Worm (Caenorhabditis elegans) whole organism, midembryonic: ENCODE data around the gene sre-30.
"Not testable (repeated sequence)": the region's sequence is repeated elsewhere in the genome, so short reads cannot be mapped to it uniquely, and the experiment has no call there.

Experiments used
- T22C8.4 ChIP-seq: fragments of 200-800 bp; sonication (Bioruptor generic); IDR thresholded peaks from 2 replicates; pipeline ENCODE4 v1.3.6; 2022; ENCODE audit warnings: missing genetic modification characterization, missing compliant biosample characterization
- cog-1 ChIP-seq: sonication (generic microtip); optimal IDR thresholded peaks from 2 replicates; lab custom pipeline; 2016; ENCODE audit warnings: missing genetic modification characterization, missing compliant biosample characterization
- flt-1 ChIP-seq: fragments of 200-800 bp; sonication (Bioruptor generic); IDR thresholded peaks from 2 replicates; pipeline ENCODE4 v1.3.6; 2022; ENCODE audit warnings: missing genetic modification characterization, missing compliant biosample characterization
- klf-2 ChIP-seq: fragments of 200-800 bp; sonication (Bioruptor generic); conservative IDR thresholded peaks from 2 replicates; pipeline ENCODE4 v1.3.6; 2022; ENCODE audit warnings: missing genetic modification reagents, missing genetic modification characterization, missing compliant biosample characterization
- med-1 ChIP-seq: sonication (generic microtip); optimal IDR thresholded peaks from 2 replicates; lab custom pipeline; 2017; ENCODE audit warnings: missing genetic modification characterization, mild to moderate bottlenecking, missing compliant biosample characterization, antibody characterized with exemption, missing genetic modification reagents; ENCODE audit not compliant: insufficient read depth
- ref-1 ChIP-seq: fragments of 200-800 bp; sonication (Bioruptor generic); conservative IDR thresholded peaks from 2 replicates; pipeline ENCODE4 v1.3.6; 2022; ENCODE audit warnings: missing genetic modification reagents, missing genetic modification characterization, missing compliant biosample characterization
- tab-1 ChIP-seq: fragments of 200-800 bp; sonication (Bioruptor generic); IDR thresholded peaks from 2 replicates; pipeline ENCODE4 v1.3.6; 2022; ENCODE audit warnings: missing genetic modification characterization, missing compliant biosample characterization
- ztf-23 ChIP-seq: fragments of 200-800 bp; sonication (Bioruptor generic); IDR thresholded peaks from 2 replicates; pipeline ENCODE4 v1.3.6; 2022; ENCODE audit warnings: missing genetic modification reagents, missing genetic modification characterization, missing compliant biosample characterization
- ztf-29 ChIP-seq: fragments of 200-800 bp; sonication (Bioruptor generic); IDR thresholded peaks from 2 replicates; pipeline ENCODE4 v1.3.6; 2022; ENCODE audit warnings: missing genetic modification reagents, missing genetic modification characterization, missing compliant biosample characterization

sre-30 gene

DNA sequence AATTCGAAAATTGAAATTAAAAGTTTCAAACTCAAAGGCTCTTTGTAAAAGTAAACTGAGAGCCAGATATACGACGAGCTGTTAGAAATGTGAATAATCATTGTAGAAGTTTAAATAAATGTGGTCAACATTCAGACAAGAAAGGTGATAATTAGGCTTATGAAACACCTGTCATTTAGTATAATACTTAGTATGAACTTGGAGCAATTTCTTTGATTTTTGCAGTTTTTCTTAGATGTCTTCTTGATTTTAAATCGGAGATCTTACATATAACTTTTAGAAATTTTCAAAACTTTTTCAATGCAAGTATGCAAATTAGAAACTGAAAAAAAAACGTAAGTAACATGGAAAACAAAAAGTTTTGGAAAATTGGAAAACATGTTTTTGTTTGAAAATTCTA, at the start of gene sre-30:
TSS of gene sre-30 (minus strand) at position 101 of the 400 bp plus-strand sequence.
- no peak for TF ChIP-seq T22C8.4 (GFP tag; lab: Robert Waterston, UW)
- TF ChIP-seq ref-1 (GFP tag; lab: Robert Waterston, UW), result no peak
- no peak for TF ChIP-seq klf-2 (GFP tag; lab: Robert Waterston, UW)
- TF ChIP-seq tab-1 (GFP tag; lab: Robert Waterston, UW), result no peak
- no peak for TF ChIP-seq med-1 (GFP tag; lab: Kevin White, UChicago)
- TF ChIP-seq ztf-29, result no peak
- TF ChIP-seq flt-1, result no peak
- no peak for TF ChIP-seq ztf-23
- no peak for TF ChIP-seq cog-1 (tag; lab: Kevin White, UChicago)

DNA sequence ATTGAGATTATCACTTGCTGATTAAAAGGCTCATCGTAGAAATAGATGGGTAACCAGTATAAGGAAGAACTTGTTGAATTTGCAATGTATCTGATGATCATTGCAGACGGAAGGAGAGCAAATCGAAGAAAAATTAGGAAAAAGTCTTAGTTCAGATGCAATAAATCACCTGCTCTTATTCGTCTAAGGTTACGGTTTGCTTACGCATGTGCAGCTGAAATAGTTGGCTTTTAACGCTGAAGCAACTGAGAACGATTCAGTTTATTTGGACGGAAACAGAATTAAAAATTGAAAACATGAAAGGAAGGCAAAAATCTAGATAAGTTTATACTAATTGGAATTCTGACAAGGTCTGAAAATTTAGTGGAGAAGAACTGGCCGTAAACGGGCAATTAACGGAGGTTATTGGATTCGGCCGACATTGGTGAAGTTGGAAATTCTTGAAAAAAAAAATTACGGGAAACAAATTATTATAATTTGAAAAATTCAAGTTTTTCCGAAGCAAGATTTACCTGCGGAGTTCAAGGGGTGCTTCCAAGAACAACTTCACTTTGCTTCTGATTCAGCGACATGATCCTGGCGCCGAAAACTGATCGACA, 46.6 kb upstream of the sre-30 start, which contains the start of the genes sre-35 and sre-33:
TSS of gene sre-35 (minus strand) at position 101 of the 599 bp plus-strand sequence.
TSS of gene sre-33 (plus strand) at position 549 of the 599 bp plus-strand sequence.
- TF ChIP-seq tab-1 (GFP tag; lab: Robert Waterston, UW), result no peak
- no peak for TF ChIP-seq ztf-23
- TF ChIP-seq med-1 (GFP tag; lab: Kevin White, UChicago), result no peak

DNA sequence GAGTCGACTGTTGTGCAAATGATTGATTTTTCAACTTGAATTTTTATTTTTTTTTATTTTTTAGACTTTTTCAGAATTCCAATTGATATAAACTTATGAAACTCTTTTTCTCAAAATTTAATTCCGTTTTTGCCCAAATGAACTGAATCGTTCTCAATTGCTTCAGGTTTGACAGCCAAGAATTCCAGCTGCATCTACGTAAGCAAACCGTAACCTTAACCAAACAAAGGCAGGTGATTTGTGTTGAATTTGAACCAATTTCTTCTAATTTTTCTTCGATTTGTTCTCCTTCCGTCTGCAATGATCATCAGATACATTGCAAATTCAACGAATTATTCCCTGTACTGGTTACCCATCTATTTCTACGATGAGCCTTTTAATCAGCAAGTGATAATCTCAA, 43.6 kb upstream of the sre-30 start, which contains the start of gene sre-34:
TSS of gene sre-34 (plus strand) at position 301 of the 400 bp plus-strand sequence.
- TF ChIP-seq cog-1 (tag; lab: Kevin White, UChicago), result no peak
- TF ChIP-seq ztf-23, result no peak
- TF ChIP-seq ztf-29, result no peak
- no peak for TF ChIP-seq flt-1
- TF ChIP-seq klf-2 (GFP tag; lab: Robert Waterston, UW), result no peak
- no peak for TF ChIP-seq T22C8.4 (GFP tag; lab: Robert Waterston, UW)
- TF ChIP-seq tab-1 (GFP tag; lab: Robert Waterston, UW), result no peak
- TF ChIP-seq ref-1 (GFP tag; lab: Robert Waterston, UW), result no peak
- TF ChIP-seq med-1 (GFP tag; lab: Kevin White, UChicago), result no peak

DNA sequence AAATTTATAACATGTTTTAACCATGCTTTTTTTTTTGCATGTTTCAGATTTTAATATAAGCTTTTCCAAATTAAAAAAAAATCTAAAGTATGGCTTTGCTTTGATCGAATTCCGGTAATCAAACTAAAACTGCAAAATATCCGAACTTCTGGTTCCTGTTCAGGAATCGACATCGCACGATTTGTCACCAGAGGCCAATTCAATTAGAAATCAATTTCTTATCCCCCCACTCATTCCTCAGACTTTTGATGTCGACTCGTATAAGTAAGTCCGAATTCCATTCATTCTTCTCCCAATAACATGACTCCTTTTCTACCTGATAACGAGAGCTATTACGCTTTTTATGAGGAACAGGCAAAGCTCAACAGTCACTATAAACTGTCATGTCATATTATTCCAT, 41.9 kb upstream of the sre-30 start, which contains the start of gene srh-27:
TSS of gene srh-27 (plus strand) at position 301 of the 400 bp plus-strand sequence.
- no peak for TF ChIP-seq ztf-23

DNA sequence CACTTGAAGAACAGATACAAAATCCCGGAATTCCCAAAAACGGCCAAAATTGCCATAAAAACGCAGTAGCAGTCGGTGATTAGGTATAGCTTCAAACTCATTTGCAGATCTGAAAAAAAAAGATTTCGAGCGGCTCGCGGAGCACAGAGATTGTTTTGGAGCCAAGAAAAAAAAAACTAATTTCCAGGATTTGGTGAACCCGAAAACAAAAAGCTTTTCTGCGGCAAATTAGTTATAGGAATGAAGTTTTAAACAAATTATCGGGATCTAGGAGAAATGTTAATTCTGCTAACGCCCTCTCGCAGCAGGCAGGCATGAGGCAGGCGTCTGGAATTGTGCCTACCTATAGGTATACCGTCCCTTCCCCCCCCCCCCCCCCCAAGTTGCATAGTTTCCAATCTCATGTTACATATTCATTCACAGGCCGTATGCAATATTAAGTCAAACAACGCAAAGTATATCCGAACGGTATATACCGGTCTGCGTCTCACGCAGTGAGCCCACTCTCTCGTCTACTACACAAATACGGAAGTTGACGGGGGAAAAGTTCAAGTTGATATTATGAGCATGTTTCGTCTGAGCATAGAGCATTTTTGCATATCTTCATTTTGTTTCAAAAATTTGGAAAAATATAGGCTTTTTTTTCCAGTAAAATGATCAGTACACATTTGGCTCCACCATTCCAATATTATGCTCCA, 38.5 kb upstream of the sre-30 start, which contains the start of the genes W05H5.1 and pitr-6:
TSS of gene W05H5.1 (minus strand) at position 101 of the 698 bp plus-strand sequence.
TSS of gene pitr-6 (plus strand) at position 648 of the 698 bp plus-strand sequence.
- no peak for TF ChIP-seq ref-1 (GFP tag; lab: Robert Waterston, UW)

DNA sequence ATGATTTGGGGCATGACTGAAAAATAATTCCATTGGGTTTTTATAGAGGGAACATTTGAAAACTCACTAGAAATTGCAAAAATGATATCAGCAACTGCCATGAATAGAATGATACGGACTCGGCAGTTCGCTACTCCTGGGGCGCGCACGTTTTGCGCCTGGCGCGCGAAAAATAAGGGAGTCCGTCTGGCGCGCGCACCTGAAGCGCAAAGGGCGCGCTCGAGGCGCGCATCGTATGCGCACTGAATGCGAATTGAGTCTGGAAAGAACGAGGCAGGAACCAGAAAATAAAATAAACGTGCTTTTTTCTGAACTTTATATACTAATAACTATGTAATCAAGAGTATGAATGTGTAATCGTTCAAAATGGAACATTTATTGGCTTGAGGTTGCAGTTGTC, 34.9 kb upstream of the sre-30 start, which contains the start of gene Y57A10C.10:
TSS of gene Y57A10C.10 (minus strand) at position 101 of the 400 bp plus-strand sequence.
- TF ChIP-seq ref-1 (GFP tag; lab: Robert Waterston, UW); flt-1; ztf-23: not testable (repeated sequence)

DNA sequence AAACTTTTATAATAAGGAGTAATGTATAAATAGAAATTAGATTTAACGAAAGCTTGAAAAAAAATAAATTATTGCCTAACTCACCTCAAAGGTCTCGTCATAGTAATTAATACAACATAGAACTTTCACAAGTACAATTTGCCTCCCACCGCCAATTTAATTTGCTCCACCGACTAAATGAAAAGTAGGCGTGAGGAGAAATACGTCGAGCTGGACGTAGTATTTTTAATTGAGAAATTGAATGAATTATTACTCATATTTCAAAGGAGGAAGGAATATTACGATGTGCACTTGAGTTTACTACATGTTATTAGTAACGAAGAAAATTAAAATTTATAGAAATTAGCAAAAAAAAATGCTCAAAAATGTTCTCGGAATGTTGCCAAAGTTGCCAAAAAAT, 32.1 kb upstream of the sre-30 start, which contains the start of gene Y57A10C.9:
TSS of gene Y57A10C.9 (minus strand) at position 101 of the 400 bp plus-strand sequence.
- no peak for TF ChIP-seq flt-1
- no peak for TF ChIP-seq T22C8.4 (GFP tag; lab: Robert Waterston, UW)
- TF ChIP-seq ref-1 (GFP tag; lab: Robert Waterston, UW), result no peak
- TF ChIP-seq klf-2 (GFP tag; lab: Robert Waterston, UW), result no peak
- no peak for TF ChIP-seq ztf-29

DNA sequence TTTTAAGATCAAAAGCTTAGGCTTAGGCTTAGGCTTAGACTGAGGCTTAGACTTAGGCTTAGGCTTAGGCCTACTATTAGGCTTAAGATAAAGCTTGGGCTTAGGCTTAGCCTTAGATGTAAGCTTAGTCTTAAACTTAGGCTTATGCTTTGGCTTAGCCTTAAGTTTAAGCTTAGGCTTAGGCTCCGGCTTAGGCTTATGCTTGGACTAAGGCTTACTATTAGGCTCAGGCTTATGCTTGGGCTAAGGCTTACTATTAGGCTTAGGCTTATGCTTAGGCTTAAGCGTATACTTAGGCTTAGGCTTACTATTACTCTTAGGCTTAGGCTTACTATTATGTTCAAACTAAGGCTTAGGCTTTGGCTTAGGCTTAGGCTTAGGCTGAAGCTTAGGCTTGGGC, 30.4 kb upstream of the sre-30 start:
- TF ChIP-seq tab-1 (GFP tag; lab: Robert Waterston, UW), result no peak
- TF ChIP-seq klf-2 (GFP tag; lab: Robert Waterston, UW), result no peak
- no peak for TF ChIP-seq med-1 (GFP tag; lab: Kevin White, UChicago)
- TF ChIP-seq ztf-23, result no peak
- TF ChIP-seq ref-1 (GFP tag; lab: Robert Waterston, UW), result no peak
- TF ChIP-seq T22C8.4 (GFP tag; lab: Robert Waterston, UW), result no peak
- no peak for TF ChIP-seq ztf-29
- TF ChIP-seq cog-1 (tag; lab: Kevin White, UChicago), result no peak
- no peak for TF ChIP-seq flt-1

DNA sequence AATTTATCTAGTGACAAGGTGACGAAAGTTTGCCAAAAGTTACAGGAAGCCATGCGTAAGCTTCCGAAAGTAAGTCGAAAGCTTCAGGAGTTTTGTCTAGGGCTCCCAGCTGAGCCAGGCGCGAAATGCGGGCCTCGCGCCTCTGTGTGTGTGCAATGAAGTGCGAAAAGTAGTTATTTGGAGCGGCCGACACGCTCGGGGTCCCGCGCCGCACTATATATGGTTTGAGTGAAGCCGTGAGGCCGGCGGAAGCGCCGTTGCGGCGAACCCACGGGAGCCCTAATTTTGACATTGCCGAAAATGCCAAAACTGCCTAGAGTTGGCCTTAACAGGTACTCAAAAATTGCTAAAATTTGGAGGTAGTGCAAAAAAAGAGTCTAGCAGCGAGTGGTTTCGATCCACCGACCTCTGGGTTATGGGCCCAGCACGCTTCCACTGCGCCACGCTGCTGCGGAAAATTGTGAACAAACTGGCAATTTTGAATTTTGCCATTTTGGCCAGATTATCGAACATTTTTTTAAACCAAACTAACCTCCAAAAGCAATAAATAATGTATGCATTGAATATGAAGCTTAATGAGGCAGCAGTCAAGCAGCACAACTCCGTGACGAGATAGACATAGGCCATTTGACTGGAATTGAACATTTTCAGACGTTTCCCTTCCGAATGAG, 29.0 kb upstream of the sre-30 start:
- TF ChIP-seq tab-1 (GFP tag; lab: Robert Waterston, UW), result no peak
- no peak for TF ChIP-seq med-1 (GFP tag; lab: Kevin White, UChicago)
- TF ChIP-seq ztf-29, result no peak
- TF ChIP-seq ref-1 (GFP tag; lab: Robert Waterston, UW), result no peak
- TF ChIP-seq ztf-23, result no peak
- no peak for TF ChIP-seq T22C8.4 (GFP tag; lab: Robert Waterston, UW)
- TF ChIP-seq flt-1, result no peak
- TF ChIP-seq klf-2 (GFP tag; lab: Robert Waterston, UW), result no peak
- no peak for TF ChIP-seq cog-1 (tag; lab: Kevin White, UChicago)

DNA sequence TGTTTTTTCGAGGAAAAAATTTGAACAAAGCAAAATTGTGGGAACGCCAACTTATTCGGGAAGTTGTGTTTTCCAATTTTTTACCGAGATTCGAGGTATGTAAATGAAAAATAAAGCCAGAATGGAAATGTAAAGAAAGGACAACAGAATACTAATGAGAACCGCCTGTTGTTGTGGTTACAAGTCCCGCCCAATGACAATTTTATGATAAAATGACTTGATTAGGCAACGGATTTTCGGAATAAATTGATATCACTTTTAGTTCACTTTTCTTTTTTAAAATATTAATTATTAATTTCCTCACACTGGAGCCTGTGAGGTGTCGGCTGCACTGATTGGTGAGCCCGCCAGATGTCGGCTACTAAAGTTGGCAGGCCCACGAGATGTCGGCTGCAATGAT, 26.1 kb upstream of the sre-30 start, which contains the start of gene dct-12:
TSS of gene dct-12 (minus strand) at position 101 of the 400 bp plus-strand sequence.
- TF ChIP-seq ztf-23 (no peak), ref-1 (GFP tag; lab: Robert Waterston, UW) (no peak)
